Worm (Caenorhabditis elegans) whole organism, L1 larva: ENCODE data around the gene C46F4.3.

Experiments
- C04F5.9 ChIP-seq: sonication (generic microtip); optimal IDR thresholded peaks from 2 replicates; lab custom pipeline; 2016; ENCODE audit warnings: missing genetic modification characterization, missing compliant biosample characterization
- C34B4.2 ChIP-seq: sonication (generic microtip); optimal IDR thresholded peaks from 2 replicates; lab custom pipeline; 2017; ENCODE audit warnings: mild to moderate bottlenecking, missing genetic modification characterization, missing compliant biosample characterization
- F16B12.6 ChIP-seq: fragments of 150-350 bp; optimal IDR thresholded peaks from 2 replicates; lab custom pipeline; 2014; ENCODE audit warnings: missing biosample characterization, missing genetic modification characterization
- aha-1 ChIP-seq: fragments of 150-350 bp; optimal IDR thresholded peaks from 2 replicates; lab custom pipeline; 2014; ENCODE audit warnings: missing biosample characterization, missing genetic modification characterization
- ama-1 ChIP-seq: fragments of 150-350 bp; optimal IDR thresholded peaks from 2 replicates; lab custom pipeline; 2014
- blmp-1 ChIP-seq: fragments of 150-350 bp; optimal IDR thresholded peaks from 2 replicates; lab custom pipeline; 2014; ENCODE audit warnings: missing biosample characterization, missing genetic modification characterization
- ceh-63 ChIP-seq: fragments of 200-800 bp; sonication (Bioruptor generic); optimal IDR thresholded peaks from 2 replicates; lab custom pipeline; 2018; ENCODE audit warnings: mild to moderate bottlenecking, missing genetic modification characterization, missing compliant biosample characterization
- ceh-8 ChIP-seq: fragments of 200-800 bp; sonication (Bioruptor generic); optimal IDR thresholded peaks from 2 replicates; lab custom pipeline; 2018; ENCODE audit warnings: mild to moderate bottlenecking, missing genetic modification characterization, moderate library complexity, missing compliant biosample characterization
- ceh-82 ChIP-seq, 3 experiments: fragments of 150-350 bp in 1 of 3; sonication (generic microtip) in 2 of 3; optimal IDR thresholded peaks; 2 replicates each; lab custom pipeline; 2014 to 2017; ENCODE audit warnings: missing biosample characterization in 3 of 3, missing genetic modification characterization in 3 of 3
- ceh-88 ChIP-seq: fragments of 200-800 bp; sonication (Bioruptor generic); IDR thresholded peaks from 2 replicates; pipeline ENCODE4 v1.3.6; 2022; ENCODE audit warnings: missing genetic modification characterization, missing compliant biosample characterization
- ceh-90 ChIP-seq: sonication (generic microtip); optimal IDR thresholded peaks from 2 replicates; lab custom pipeline; 2016; ENCODE audit warnings: missing genetic modification characterization, missing compliant biosample characterization
- ces-1 ChIP-seq: fragments of 150-350 bp; optimal IDR thresholded peaks from 2 replicates; lab custom pipeline; 2014; ENCODE audit warnings: missing biosample characterization, missing genetic modification reagents, missing genetic modification characterization
- dpl-1 ChIP-seq, 3 experiments: fragments of 150-350 bp in 2 of 3; sonication (generic microtip) in 1 of 3; optimal IDR thresholded peaks; 2 replicates each; lab custom pipeline; 2014 to 2017; ENCODE audit warnings: missing biosample characterization in 3 of 3, missing genetic modification characterization in 3 of 3, missing genetic modification reagents in 3 of 3
- dsc-1 ChIP-seq: sonication (generic microtip); optimal IDR thresholded peaks from 2 replicates; lab custom pipeline; 2016; ENCODE audit warnings: mild to moderate bottlenecking, missing genetic modification characterization, missing compliant biosample characterization
- egl-13 ChIP-seq: sonication (generic microtip); optimal IDR thresholded peaks from 2 replicates; lab custom pipeline; 2016; ENCODE audit warnings: missing genotype, missing genetic modification reagents, missing genetic modification characterization, missing compliant biosample characterization
- egl-27 ChIP-seq, 2 experiments: fragments of 150-350 bp in 1 of 2; sonication (generic microtip); optimal IDR thresholded peaks; 3 replicates each; lab custom pipeline; 2017 to 2018; ENCODE audit warnings: missing biosample characterization in 2 of 2, missing genetic modification characterization in 2 of 2, missing genetic modification reagents in 2 of 2
- elt-2 ChIP-seq: sonication (generic microtip); optimal IDR thresholded peaks from 2 replicates; lab custom pipeline; 2016; ENCODE audit warnings: missing genetic modification characterization, mild to moderate bottlenecking, inconsistent platforms, missing compliant biosample characterization, missing genetic modification reagents
- elt-3 ChIP-seq, 6 experiments: fragments of 150-350 bp in 1 of 6; sonication (generic microtip); optimal IDR thresholded peaks; 2 replicates each; lab custom pipeline; 2017 to 2018; ENCODE audit warnings: missing biosample characterization in 6 of 6, missing genetic modification characterization in 6 of 6, inconsistent platforms in 1 of 6
- fkh-10 ChIP-seq: sonication (generic microtip); optimal IDR thresholded peaks from 2 replicates; lab custom pipeline; 2017; ENCODE audit warnings: missing biosample characterization, missing genetic modification reagents, missing genetic modification characterization
- fkh-8 ChIP-seq: sonication (generic microtip); optimal IDR thresholded peaks from 2 replicates; lab custom pipeline; 2016; ENCODE audit warnings: mild to moderate bottlenecking, missing genetic modification characterization, missing compliant biosample characterization
- fos-1 ChIP-seq: fragments of 150-350 bp; optimal IDR thresholded peaks from 2 replicates; lab custom pipeline; 2014; ENCODE audit warnings: missing biosample characterization, missing genetic modification characterization
- hlh-17 ChIP-seq: fragments of 200-800 bp; sonication (Bioruptor generic); optimal IDR thresholded peaks from 2 replicates; lab custom pipeline; 2018; ENCODE audit warnings: missing genetic modification characterization, mild to moderate bottlenecking, missing compliant biosample characterization, moderate library complexity, borderline replicate concordance
- irx-1 ChIP-seq: sonication (generic microtip); optimal IDR thresholded peaks from 2 replicates; lab custom pipeline; 2016; ENCODE audit warnings: missing genetic modification characterization, missing compliant biosample characterization
- lin-13 ChIP-seq: fragments of 150-350 bp; optimal IDR thresholded peaks from 2 replicates; lab custom pipeline; 2014; ENCODE audit warnings: missing biosample characterization, missing genetic modification reagents, missing genetic modification characterization
- lin-14 ChIP-seq: fragments of 200-800 bp; sonication (Bioruptor generic); optimal IDR thresholded peaks from 2 replicates; lab custom pipeline; 2018; ENCODE audit warnings: mild to moderate bottlenecking, missing genetic modification characterization, moderate library complexity, missing compliant biosample characterization
- lin-15B ChIP-seq: fragments of 150-350 bp; sonication (generic microtip); optimal IDR thresholded peaks from 3 replicates; lab custom pipeline; 2014; ENCODE audit warnings: missing biosample characterization, missing genetic modification characterization
- lin-35 ChIP-seq, 2 experiments: fragments of 150-350 bp; optimal IDR thresholded peaks; 2 replicates each; lab custom pipeline; 2014; ENCODE audit warnings: missing biosample characterization in 2 of 2, missing genetic modification characterization in 2 of 2, missing genetic modification reagents in 2 of 2
- lin-39 ChIP-seq: fragments of 150-350 bp; optimal IDR thresholded peaks from 2 replicates; lab custom pipeline; 2014; ENCODE audit warnings: missing biosample characterization, missing genetic modification reagents, missing genetic modification characterization
- lir-3 ChIP-seq: sonication (generic microtip); optimal IDR thresholded peaks from 2 replicates; lab custom pipeline; 2016; ENCODE audit warnings: mild to moderate bottlenecking, missing genetic modification characterization, moderate library complexity, missing compliant biosample characterization; ENCODE audit not compliant: poor library complexity
- lsy-2 ChIP-seq, 2 experiments: fragments of 150-350 bp; optimal IDR thresholded peaks; 2 replicates each; lab custom pipeline; 2014; ENCODE audit warnings: missing biosample characterization in 2 of 2, missing genetic modification characterization in 2 of 2
- mdl-1 ChIP-seq, 2 experiments: fragments of 150-350 bp; optimal IDR thresholded peaks; 2 replicates each; lab custom pipeline; 2014 to 2017; ENCODE audit warnings: missing biosample characterization in 2 of 2, missing genetic modification characterization in 2 of 2, inconsistent platforms in 1 of 2
- mef-2 ChIP-seq: fragments of 150-350 bp; optimal IDR thresholded peaks from 2 replicates; lab custom pipeline; 2014; ENCODE audit warnings: missing biosample characterization, missing genetic modification characterization
- mep-1 ChIP-seq: fragments of 150-350 bp; optimal IDR thresholded peaks from 2 replicates; lab custom pipeline; 2014; ENCODE audit warnings: missing biosample characterization, missing genetic modification characterization
- nhr-12 ChIP-seq: sonication (generic microtip); optimal IDR thresholded peaks from 2 replicates; lab custom pipeline; 2017; ENCODE audit warnings: missing biosample characterization, missing genetic modification characterization
- nhr-19 ChIP-seq: fragments of 200-800 bp; sonication (Bioruptor generic); conservative IDR thresholded peaks from 2 replicates; pipeline ENCODE4 v1.3.6; 2022; ENCODE audit warnings: missing genetic modification characterization, missing compliant biosample characterization
- nhr-20 ChIP-seq: sonication (generic microtip); optimal IDR thresholded peaks from 2 replicates; lab custom pipeline; 2016; ENCODE audit warnings: mild to moderate bottlenecking, missing genetic modification characterization, missing compliant biosample characterization
- nhr-237 ChIP-seq: fragments of 150-350 bp; optimal IDR thresholded peaks from 2 replicates; lab custom pipeline; 2014; ENCODE audit warnings: missing biosample characterization, missing genetic modification characterization
- nhr-71 ChIP-seq: sonication (generic microtip); optimal IDR thresholded peaks from 2 replicates; lab custom pipeline; 2016; ENCODE audit warnings: mild to moderate bottlenecking, missing genetic modification characterization, moderate library complexity, missing compliant biosample characterization
- nhr-84 ChIP-seq: sonication (generic microtip); optimal IDR thresholded peaks from 2 replicates; lab custom pipeline; 2017; ENCODE audit warnings: missing biosample characterization, missing genetic modification characterization
- nhr-85 ChIP-seq: sonication (generic microtip); peaks from one replicate; lab custom pipeline; 2016; ENCODE audit warnings: missing genetic modification characterization, inconsistent platforms, missing compliant biosample characterization
- rnt-1 ChIP-seq: sonication (generic microtip); optimal IDR thresholded peaks from 2 replicates; lab custom pipeline; 2016; ENCODE audit warnings: mild to moderate bottlenecking, missing genetic modification characterization, moderate library complexity, missing compliant biosample characterization
- snpc-4 ChIP-seq: fragments of 150-350 bp; optimal IDR thresholded peaks from 2 replicates; lab custom pipeline; 2014; ENCODE audit warnings: missing biosample characterization, missing genetic modification characterization
- snu-23 ChIP-seq: sonication (generic microtip); optimal IDR thresholded peaks from 2 replicates; lab custom pipeline; 2016; ENCODE audit warnings: missing genetic modification characterization, missing compliant biosample characterization
- sup-37 ChIP-seq: fragments of 200-800 bp; sonication (Bioruptor generic); optimal IDR thresholded peaks from 2 replicates; lab custom pipeline; 2018; ENCODE audit warnings: mild to moderate bottlenecking, missing genetic modification characterization, missing compliant biosample characterization
- unc-130 ChIP-seq: fragments of 150-350 bp; optimal IDR thresholded peaks from 2 replicates; lab custom pipeline; 2017; ENCODE audit warnings: missing biosample characterization, missing genetic modification characterization, inconsistent platforms
- unc-30 ChIP-seq: sonication (generic microtip); optimal IDR thresholded peaks from 2 replicates; lab custom pipeline; 2017; ENCODE audit warnings: missing biosample characterization, missing genetic modification characterization
- unc-62 ChIP-seq: fragments of 150-350 bp; optimal IDR thresholded peaks from 2 replicates; lab custom pipeline; 2014; ENCODE audit warnings: missing biosample characterization, missing genetic modification reagents, missing genetic modification characterization
- unc-98 ChIP-seq: fragments of 200-800 bp; sonication (Bioruptor generic); IDR thresholded peaks from 2 replicates; pipeline ENCODE4 v1.3.6; 2022; ENCODE audit warnings: missing genetic modification characterization, missing compliant biosample characterization
- vab-15 ChIP-seq: sonication (generic microtip); optimal IDR thresholded peaks from 2 replicates; lab custom pipeline; 2017; ENCODE audit warnings: missing genotype, mild to moderate bottlenecking, missing genetic modification characterization, missing compliant biosample characterization
- xbp-1 ChIP-seq: sonication (generic microtip); optimal IDR thresholded peaks from 2 replicates; lab custom pipeline; 2016; ENCODE audit warnings: missing genetic modification characterization, missing compliant biosample characterization
- zag-1 ChIP-seq: fragments of 150-350 bp; optimal IDR thresholded peaks from 2 replicates; lab custom pipeline; 2014; ENCODE audit warnings: missing biosample characterization, missing genetic modification characterization
- ztf-11 ChIP-seq, 2 experiments: sonication (generic microtip); optimal IDR thresholded peaks; 2 replicates each; lab custom pipeline; 2016 to 2017; ENCODE audit warnings: missing genetic modification characterization in 2 of 2, missing biosample characterization in 1 of 2, missing compliant biosample characterization in 1 of 2

The C46F4.3 gene

ce11 chrX:5942171-5942570, 6.6 kb downstream of the C46F4.3 start (continued):
- TF ChIP-seq unc-130 (tag; lab: Kevin White, UChicago), result peak; percentile 18
- no peak for TF ChIP-seq lin-39 (tag; lab: Kevin White, UChicago)
- no peak for TF ChIP-seq snpc-4 (tag; lab: Kevin White, UChicago)
- TF ChIP-seq nhr-84 (tag; lab: Kevin White, UChicago), result no peak
- TF ChIP-seq unc-98 (GFP tag; lab: Robert Waterston, UW), result 0 out of 2 replicates have a peak, but pooled peaks have one; percentile 12

DNA sequence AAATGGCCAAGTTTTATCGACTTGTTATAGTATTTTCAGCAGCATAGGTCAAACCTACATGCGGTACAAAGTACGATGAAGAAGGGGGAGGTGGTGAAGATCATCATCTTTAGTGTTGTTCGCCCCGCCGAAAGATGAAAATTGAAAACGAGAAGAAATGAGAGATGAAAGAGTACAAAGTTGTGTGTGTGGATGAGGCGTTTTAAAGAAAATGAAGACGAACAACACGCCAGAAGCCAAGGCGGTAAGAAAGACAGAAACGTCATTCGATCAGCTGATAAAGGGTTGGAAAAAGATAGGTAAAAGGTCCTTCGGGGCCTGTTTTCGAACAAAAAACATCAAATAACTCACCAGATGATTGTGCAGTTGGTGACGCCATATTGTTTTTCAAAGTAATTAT, 8.3 kb downstream of the C46F4.3 start:
- TF ChIP-seq mep-1 (tag; lab: Kevin White, UChicago), result no peak
- 0 out of 2 replicates have a peak, but pooled peaks have one; percentile 23 for TF ChIP-seq nhr-19 (GFP tag; lab: Robert Waterston, UW)
- TF ChIP-seq egl-13 (tag; lab: Kevin White, UChicago), result no peak
- TF ChIP-seq ama-1 (lab: Kevin White, UChicago), result no peak
- no peak for TF ChIP-seq vab-15 (tag; lab: Kevin White, UChicago)
- no peak for TF ChIP-seq lir-3
- no peak for TF ChIP-seq zag-1
- no peak for TF ChIP-seq lin-13 (GFP tag; lab: Kevin White, UChicago)
- peak in 1 of 2 experiments; percentile 21 for TF ChIP-seq mdl-1 (tag; optimal IDR thresholded peaks at IDR 0.05; lab: Kevin White, UChicago)
- no peak for TF ChIP-seq ztf-11 (tag; optimal IDR thresholded peaks at IDR 0.05; lab: Kevin White, UChicago)
- no peak for TF ChIP-seq nhr-85 (tag; lab: Kevin White, UChicago)
- peak; percentile 24 for TF ChIP-seq snu-23 (GFP tag; lab: Kevin White, UChicago)
- no peak for TF ChIP-seq mef-2 (tag; lab: Kevin White, UChicago)
- TF ChIP-seq elt-3 (tag; optimal IDR thresholded peaks at IDR 0.05; lab: Kevin White, UChicago), result no peak
- TF ChIP-seq sup-37 (GFP tag; lab: Kevin White, UChicago), result no peak
- peak; percentile 55 for TF ChIP-seq blmp-1 (tag; lab: Kevin White, UChicago)
- TF ChIP-seq ceh-90 (tag; lab: Kevin White, UChicago), result no peak
- TF ChIP-seq ceh-8, result no peak
- no peak for TF ChIP-seq irx-1
- TF ChIP-seq nhr-20 (tag; lab: Kevin White, UChicago), result no peak
- TF ChIP-seq C04F5.9 (tag; lab: Kevin White, UChicago), result no peak
- TF ChIP-seq ceh-88 (GFP tag; lab: Robert Waterston, UW), result no peak
- no peak for TF ChIP-seq egl-27 (tag; optimal IDR thresholded peaks at IDR 0.05; lab: Kevin White, UChicago)
- no peak for TF ChIP-seq ces-1 (GFP tag; lab: Kevin White, UChicago)
- TF ChIP-seq hlh-17 (GFP tag; lab: Kevin White, UChicago), result no peak
- TF ChIP-seq aha-1 (tag; lab: Kevin White, UChicago), result no peak
- no peak for TF ChIP-seq unc-30
- no peak for TF ChIP-seq ceh-63
- no peak for TF ChIP-seq unc-62 (GFP tag; lab: Kevin White, UChicago)
- no peak for TF ChIP-seq C34B4.2 (tag; lab: Kevin White, UChicago)
- no peak for TF ChIP-seq elt-2 (tag; lab: Kevin White, UChicago)
- no peak for TF ChIP-seq nhr-237
- TF ChIP-seq fos-1 (tag; lab: Kevin White, UChicago), result no peak
- TF ChIP-seq nhr-71, result peak; percentile 53
- TF ChIP-seq lin-15B (tag; lab: Kevin White, UChicago), result no peak
- no peak for TF ChIP-seq ceh-82 (tag; optimal IDR thresholded peaks at IDR 0.05; lab: Kevin White, UChicago)
- no peak for TF ChIP-seq unc-130 (tag; lab: Kevin White, UChicago)
- TF ChIP-seq fkh-10 (GFP tag; lab: Kevin White, UChicago), result no peak
- TF ChIP-seq nhr-12 (tag; lab: Kevin White, UChicago), result no peak
- peak; percentile 16 for TF ChIP-seq xbp-1 (tag; lab: Kevin White, UChicago)
- TF ChIP-seq fkh-8 (tag; lab: Kevin White, UChicago), result no peak
- TF ChIP-seq dsc-1, result no peak
- peak; percentile 59 for TF ChIP-seq lin-14 (GFP tag; lab: Kevin White, UChicago)
- no peak for TF ChIP-seq dpl-1 (GFP tag; optimal IDR thresholded peaks at IDR 0.05; lab: Kevin White, UChicago)
- TF ChIP-seq F16B12.6 (tag; lab: Kevin White, UChicago), result no peak
- TF ChIP-seq rnt-1 (tag; lab: Kevin White, UChicago), result peak; percentile 51
- no peak for TF ChIP-seq lin-35 (GFP tag; optimal IDR thresholded peaks at IDR 0.05; lab: Kevin White, UChicago)
- peak; percentile 10 to 31 for TF ChIP-seq lsy-2 (tag; optimal IDR thresholded peaks at IDR 0.05; lab: Kevin White, UChicago)
